Worm (Caenorhabditis elegans) whole organism, L3 larva: Measurements from ENCODE around the gene Y32F6A.5.

Source experiments
- R02D3.7 ChIP-seq: fragments of 150-350 bp; optimal IDR thresholded peaks from 2 replicates; lab custom pipeline; 2014; ENCODE audit warnings: missing biosample characterization, missing genetic modification characterization
- nhr-237 ChIP-seq: fragments of 150-350 bp; optimal IDR thresholded peaks from 2 replicates; lab custom pipeline; 2014; ENCODE audit warnings: missing biosample characterization, missing genetic modification characterization
- nhr-77 ChIP-seq: fragments of 150-350 bp; optimal IDR thresholded peaks from 2 replicates; lab custom pipeline; 2014; ENCODE audit warnings: missing biosample characterization, missing genetic modification characterization
- pha-4 ChIP-seq: fragments of 150-350 bp; optimal IDR thresholded peaks from 2 replicates; lab custom pipeline; 2014; ENCODE audit warnings: missing biosample characterization, missing genetic modification reagents, missing genetic modification characterization
- tbx-2 ChIP-seq: sonication (generic microtip); optimal IDR thresholded peaks from 2 replicates; lab custom pipeline; 2016; ENCODE audit warnings: mild to moderate bottlenecking, missing genetic modification characterization, missing compliant biosample characterization

DNA sequence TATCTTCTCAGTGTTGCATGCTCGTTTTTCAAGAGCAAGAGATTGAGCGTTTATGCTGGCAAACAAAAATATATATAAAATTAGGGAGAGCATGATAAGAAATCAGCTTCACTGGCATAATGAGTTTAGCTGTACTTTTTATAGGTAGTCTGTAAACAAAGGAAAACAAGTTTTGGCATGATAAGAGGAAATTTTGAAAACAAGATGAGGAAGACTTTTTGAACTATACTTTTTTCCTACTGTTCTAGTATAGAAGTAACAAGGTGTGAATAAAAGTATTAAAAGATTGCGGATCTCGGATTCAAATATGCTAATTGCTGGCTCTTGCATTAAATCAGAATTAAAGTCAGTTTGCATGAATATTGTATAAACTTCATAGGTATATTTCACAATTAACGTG, 34.4 kb downstream of the Y32F6A.5 start, which contains the start of gene F15H10.5:
- TF ChIP-seq nhr-237 (tag; lab: Kevin White, UChicago) (no peak), pha-4 (tag; lab: Kevin White, UChicago) (no peak), tbx-2 (tag; lab: Kevin White, UChicago) (no peak), R02D3.7 (no peak), nhr-77 (tag; lab: Kevin White, UChicago) (no peak)
